Worm (Caenorhabditis elegans) whole organism, L1 larva: ENCODE measurements around the gene F54D5.2.

Experiments
- C16A3.4 ChIP-seq: fragments of 150-350 bp; optimal IDR thresholded peaks from 2 replicates; lab custom pipeline; 2014; ENCODE audit warnings: missing biosample characterization, missing genetic modification characterization
- F16B12.6 ChIP-seq: fragments of 150-350 bp; optimal IDR thresholded peaks from 2 replicates; lab custom pipeline; 2014; ENCODE audit warnings: missing biosample characterization, missing genetic modification characterization
- alr-1 ChIP-seq: fragments of 200-800 bp; sonication (Bioruptor generic); optimal IDR thresholded peaks from 2 replicates; lab custom pipeline; 2018; ENCODE audit warnings: borderline replicate concordance, mild to moderate bottlenecking, missing genetic modification characterization, missing compliant biosample characterization
- aly-2 ChIP-seq: fragments of 150-350 bp; optimal IDR thresholded peaks from 2 replicates; lab custom pipeline; 2014; ENCODE audit warnings: missing biosample characterization, missing genetic modification characterization
- blmp-1 ChIP-seq: fragments of 150-350 bp; optimal IDR thresholded peaks from 2 replicates; lab custom pipeline; 2014; ENCODE audit warnings: missing biosample characterization, missing genetic modification characterization
- ceh-63 ChIP-seq: fragments of 200-800 bp; sonication (Bioruptor generic); optimal IDR thresholded peaks from 2 replicates; lab custom pipeline; 2018; ENCODE audit warnings: mild to moderate bottlenecking, missing genetic modification characterization, missing compliant biosample characterization
- ceh-82 ChIP-seq, 3 experiments: fragments of 150-350 bp in 1 of 3; sonication (generic microtip) in 2 of 3; optimal IDR thresholded peaks; 2 replicates each; lab custom pipeline; 2014 to 2017; ENCODE audit warnings: missing biosample characterization in 3 of 3, missing genetic modification characterization in 3 of 3
- ces-1 ChIP-seq: fragments of 150-350 bp; optimal IDR thresholded peaks from 2 replicates; lab custom pipeline; 2014; ENCODE audit warnings: missing biosample characterization, missing genetic modification reagents, missing genetic modification characterization
- dpl-1 ChIP-seq, 3 experiments: fragments of 150-350 bp in 2 of 3; sonication (generic microtip) in 1 of 3; optimal IDR thresholded peaks; 2 replicates each; lab custom pipeline; 2014 to 2017; ENCODE audit warnings: missing biosample characterization in 3 of 3, missing genetic modification characterization in 3 of 3, missing genetic modification reagents in 3 of 3
- dsc-1 ChIP-seq: sonication (generic microtip); optimal IDR thresholded peaks from 2 replicates; lab custom pipeline; 2016; ENCODE audit warnings: mild to moderate bottlenecking, missing genetic modification characterization, missing compliant biosample characterization
- efl-1 ChIP-seq, 4 experiments: fragments of 150-350 bp; optimal IDR thresholded peaks in 3 of 4; peaks in 1 of 4; 1 replicate in 1 of 4; 2 replicates in 3 of 4; lab custom pipeline; 2014; ENCODE audit warnings: missing biosample characterization in 2 of 4, missing genetic modification characterization in 2 of 4, missing genetic modification reagents in 2 of 4
- elt-2 ChIP-seq: sonication (generic microtip); optimal IDR thresholded peaks from 2 replicates; lab custom pipeline; 2016; ENCODE audit warnings: missing genetic modification characterization, mild to moderate bottlenecking, inconsistent platforms, missing compliant biosample characterization, missing genetic modification reagents
- elt-3 ChIP-seq, 6 experiments: fragments of 150-350 bp in 1 of 6; sonication (generic microtip); optimal IDR thresholded peaks; 2 replicates each; lab custom pipeline; 2017 to 2018; ENCODE audit warnings: missing biosample characterization in 6 of 6, missing genetic modification characterization in 6 of 6, inconsistent platforms in 1 of 6
- fkh-8 ChIP-seq: sonication (generic microtip); optimal IDR thresholded peaks from 2 replicates; lab custom pipeline; 2016; ENCODE audit warnings: mild to moderate bottlenecking, missing genetic modification characterization, missing compliant biosample characterization
- grh-1 ChIP-seq: fragments of 200-800 bp; sonication (Bioruptor generic); IDR thresholded peaks from 2 replicates; pipeline ENCODE4 v1.3.6; 2022; ENCODE audit warnings: missing genetic modification reagents, missing genetic modification characterization, missing compliant biosample characterization
- hlh-17 ChIP-seq: fragments of 200-800 bp; sonication (Bioruptor generic); optimal IDR thresholded peaks from 2 replicates; lab custom pipeline; 2018; ENCODE audit warnings: missing genetic modification characterization, mild to moderate bottlenecking, missing compliant biosample characterization, moderate library complexity, borderline replicate concordance
- hlh-4 ChIP-seq: sonication (generic microtip); optimal IDR thresholded peaks from 2 replicates; lab custom pipeline; 2016; ENCODE audit warnings: mild to moderate bottlenecking, missing genetic modification characterization, missing compliant biosample characterization
- hpl-2 ChIP-seq: fragments of 150-350 bp; optimal IDR thresholded peaks from 2 replicates; lab custom pipeline; 2014; ENCODE audit warnings: missing biosample characterization, missing genetic modification reagents, missing genetic modification characterization
- irx-1 ChIP-seq: sonication (generic microtip); optimal IDR thresholded peaks from 2 replicates; lab custom pipeline; 2016; ENCODE audit warnings: missing genetic modification characterization, missing compliant biosample characterization
- lin-14 ChIP-seq: fragments of 200-800 bp; sonication (Bioruptor generic); optimal IDR thresholded peaks from 2 replicates; lab custom pipeline; 2018; ENCODE audit warnings: mild to moderate bottlenecking, missing genetic modification characterization, moderate library complexity, missing compliant biosample characterization
- lin-35 ChIP-seq, 2 experiments: fragments of 150-350 bp; optimal IDR thresholded peaks; 2 replicates each; lab custom pipeline; 2014; ENCODE audit warnings: missing biosample characterization in 2 of 2, missing genetic modification characterization in 2 of 2, missing genetic modification reagents in 2 of 2
- lsy-2 ChIP-seq, 2 experiments: fragments of 150-350 bp; optimal IDR thresholded peaks; 2 replicates each; lab custom pipeline; 2014; ENCODE audit warnings: missing biosample characterization in 2 of 2, missing genetic modification characterization in 2 of 2
- mab-9 ChIP-seq: fragments of 200-800 bp; sonication (Bioruptor generic); IDR thresholded peaks from 2 replicates; pipeline ENCODE4 v1.3.6; 2022; ENCODE audit warnings: missing genetic modification reagents, missing genetic modification characterization, missing compliant biosample characterization
- mdl-1 ChIP-seq, 2 experiments: fragments of 150-350 bp; optimal IDR thresholded peaks; 2 replicates each; lab custom pipeline; 2014 to 2017; ENCODE audit warnings: missing biosample characterization in 2 of 2, missing genetic modification characterization in 2 of 2, inconsistent platforms in 1 of 2
- mef-2 ChIP-seq: fragments of 150-350 bp; optimal IDR thresholded peaks from 2 replicates; lab custom pipeline; 2014; ENCODE audit warnings: missing biosample characterization, missing genetic modification characterization
- nhr-12 ChIP-seq: sonication (generic microtip); optimal IDR thresholded peaks from 2 replicates; lab custom pipeline; 2017; ENCODE audit warnings: missing biosample characterization, missing genetic modification characterization
- nhr-20 ChIP-seq: sonication (generic microtip); optimal IDR thresholded peaks from 2 replicates; lab custom pipeline; 2016; ENCODE audit warnings: mild to moderate bottlenecking, missing genetic modification characterization, missing compliant biosample characterization
- nhr-237 ChIP-seq: fragments of 150-350 bp; optimal IDR thresholded peaks from 2 replicates; lab custom pipeline; 2014; ENCODE audit warnings: missing biosample characterization, missing genetic modification characterization
- nhr-71 ChIP-seq: sonication (generic microtip); optimal IDR thresholded peaks from 2 replicates; lab custom pipeline; 2016; ENCODE audit warnings: mild to moderate bottlenecking, missing genetic modification characterization, moderate library complexity, missing compliant biosample characterization
- nhr-84 ChIP-seq: sonication (generic microtip); optimal IDR thresholded peaks from 2 replicates; lab custom pipeline; 2017; ENCODE audit warnings: missing biosample characterization, missing genetic modification characterization
- nhr-85 ChIP-seq: sonication (generic microtip); peaks from one replicate; lab custom pipeline; 2016; ENCODE audit warnings: missing genetic modification characterization, inconsistent platforms, missing compliant biosample characterization
- pqm-1 ChIP-seq: sonication (generic microtip); optimal IDR thresholded peaks from 3 replicates; lab custom pipeline; 2017; ENCODE audit warnings: missing biosample characterization, missing genetic modification characterization
- skn-1 ChIP-seq: fragments of 150-350 bp; optimal IDR thresholded peaks from 2 replicates; lab custom pipeline; 2014; ENCODE audit warnings: missing biosample characterization, missing genetic modification characterization
- snu-23 ChIP-seq: sonication (generic microtip); optimal IDR thresholded peaks from 2 replicates; lab custom pipeline; 2016; ENCODE audit warnings: missing genetic modification characterization, missing compliant biosample characterization
- sox-4 ChIP-seq: sonication (generic microtip); optimal IDR thresholded peaks from 2 replicates; lab custom pipeline; 2016; ENCODE audit warnings: missing genetic modification characterization, missing compliant biosample characterization
- unc-130 ChIP-seq: fragments of 150-350 bp; optimal IDR thresholded peaks from 2 replicates; lab custom pipeline; 2017; ENCODE audit warnings: missing biosample characterization, missing genetic modification characterization, inconsistent platforms
- xbp-1 ChIP-seq: sonication (generic microtip); optimal IDR thresholded peaks from 2 replicates; lab custom pipeline; 2016; ENCODE audit warnings: missing genetic modification characterization, missing compliant biosample characterization
- ztf-11 ChIP-seq, 2 experiments: sonication (generic microtip); optimal IDR thresholded peaks; 2 replicates each; lab custom pipeline; 2016 to 2017; ENCODE audit warnings: missing genetic modification characterization in 2 of 2, missing biosample characterization in 1 of 2, missing compliant biosample characterization in 1 of 2
- ztf-4 ChIP-seq: fragments of 150-350 bp; optimal IDR thresholded peaks from 2 replicates; lab custom pipeline; 2014; ENCODE audit warnings: missing biosample characterization, missing genetic modification characterization

F54D5.2 gene

DNA sequence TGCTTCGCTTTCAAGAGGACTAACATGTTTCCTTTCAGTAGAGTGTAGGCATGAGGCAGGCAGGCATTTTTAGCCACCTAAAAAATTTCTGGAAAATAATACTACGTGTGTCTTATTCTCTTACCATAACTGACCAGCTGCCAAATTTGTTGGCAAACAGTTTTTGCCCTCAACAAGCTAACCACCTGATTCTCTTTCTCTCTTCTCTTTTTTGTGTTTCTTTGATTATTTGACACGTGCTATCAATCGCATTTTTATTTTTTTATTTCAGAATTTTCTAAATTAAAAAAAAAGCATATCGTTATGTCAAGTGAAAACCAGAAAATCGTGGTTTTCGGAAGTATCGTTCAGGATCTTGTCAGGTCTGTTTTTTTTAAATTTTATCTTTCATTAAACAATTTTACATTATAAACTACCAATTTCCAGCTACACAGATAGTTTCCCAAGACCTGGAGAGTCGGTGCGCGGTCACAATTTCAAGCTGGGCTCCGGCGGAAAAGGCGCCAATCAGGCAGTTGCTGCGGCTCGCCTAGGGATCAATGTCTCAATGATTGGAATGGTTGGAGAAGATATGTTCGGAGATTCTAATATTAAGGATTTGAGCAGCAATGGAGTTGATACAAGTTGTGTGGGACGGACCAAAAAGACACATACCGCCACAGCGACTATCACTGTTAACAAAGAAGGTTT lies 39.2 kb downstream of the F54D5.2 start, which contains the start of gene F07A11.5:
Gene F07A11.5 (plus strand): TSS at position 267 of the 690 bp plus-strand sequence.
- TF ChIP-seq sox-4 (tag; lab: Kevin White, UChicago) (no peak), hlh-17 (GFP tag; lab: Kevin White, UChicago) (no peak), ztf-11 (tag; optimal IDR thresholded peaks at IDR 0.05; lab: Kevin White, UChicago) (no peak), pqm-1 (tag; lab: Kevin White, UChicago) (no peak), efl-1 (optimal IDR thresholded peaks at IDR 0.05; lab: Kevin White, UChicago) (no peak), efl-1 (GFP tag; optimal IDR thresholded peaks at IDR 0.05 in 1 of 2; lab: Kevin White, UChicago) (peak in 1 of 2 experiments; percentile 52)

DNA sequence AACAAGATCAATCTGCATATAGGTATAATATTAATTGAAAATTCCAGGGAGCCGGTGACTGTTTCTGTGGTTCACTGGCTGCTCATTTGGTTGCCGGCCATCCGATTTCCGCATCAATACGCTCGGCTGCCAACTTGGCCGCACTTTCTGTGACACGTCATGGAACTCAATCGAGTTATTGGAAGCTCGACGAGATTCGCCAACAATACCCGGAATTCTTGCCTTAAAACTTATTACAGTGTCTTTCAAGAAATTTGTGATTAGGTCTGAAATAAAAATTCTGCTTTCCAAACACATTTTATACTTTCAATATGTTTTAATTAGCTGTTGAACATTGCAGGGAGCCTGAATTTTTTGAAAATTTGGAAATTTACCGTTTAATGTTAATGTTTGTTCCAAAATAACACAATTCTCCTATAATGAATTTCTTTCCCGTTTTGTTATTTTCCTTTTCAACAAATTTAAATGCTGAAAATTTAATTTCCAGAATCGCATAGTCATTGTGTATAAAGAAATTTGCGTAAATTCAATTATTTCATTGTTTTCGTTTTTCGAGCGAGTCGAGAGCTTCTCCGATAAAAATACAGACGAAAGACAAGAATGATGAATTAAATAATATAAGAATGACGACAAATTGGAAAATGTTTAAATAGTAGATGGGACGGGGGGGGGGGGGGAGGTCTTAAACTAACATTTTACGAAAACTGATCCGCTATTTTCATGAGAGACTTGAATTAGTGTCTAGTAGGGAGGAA lies 41.3 kb downstream of the F54D5.2 start:
- TF ChIP-seq efl-1 (optimal IDR thresholded peaks at IDR 0.05; lab: Kevin White, UChicago), result no peak
- no peak for TF ChIP-seq efl-1 (GFP tag; optimal IDR thresholded peaks at IDR 0.05 in 1 of 2; lab: Kevin White, UChicago)
- TF ChIP-seq aly-2 (tag; lab: Kevin White, UChicago), result peak; percentile 61
- TF ChIP-seq fkh-8 (tag; lab: Kevin White, UChicago), result peak; percentile 36

DNA sequence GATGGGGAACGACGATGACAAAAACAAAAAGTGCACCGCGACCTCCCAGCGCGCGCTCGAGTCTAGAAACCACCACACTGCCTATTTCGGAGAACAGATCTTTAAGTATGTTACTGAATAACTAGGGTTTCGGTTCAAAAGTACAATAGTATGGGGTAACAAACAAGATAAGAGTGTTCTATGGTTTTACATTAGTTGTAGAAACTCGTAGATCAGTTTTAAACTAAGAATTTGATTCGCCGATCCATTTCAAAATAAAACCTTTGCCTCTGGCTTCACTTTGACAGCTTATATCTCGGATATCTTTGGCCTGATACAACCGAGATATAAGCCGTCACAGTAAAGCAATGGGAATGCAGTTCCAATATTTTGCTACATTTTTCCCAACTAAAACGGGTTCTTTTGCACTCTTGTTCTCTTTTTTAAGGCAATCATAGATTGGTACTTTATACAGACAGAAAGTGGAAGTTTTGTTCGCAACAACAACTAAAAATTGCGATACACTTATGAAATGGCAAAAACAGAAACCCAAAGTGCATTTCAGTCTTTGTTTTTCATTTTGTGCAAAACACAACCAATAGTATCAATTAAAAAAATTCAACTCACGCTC lies 43.5 kb downstream of the F54D5.2 start:
- TF ChIP-seq efl-1 (optimal IDR thresholded peaks at IDR 0.05; lab: Kevin White, UChicago) (no peak), efl-1 (GFP tag; optimal IDR thresholded peaks at IDR 0.05 in 1 of 2; lab: Kevin White, UChicago) (peak in 1 of 2 experiments; percentile 58), ces-1 (GFP tag; lab: Kevin White, UChicago) (no peak)

DNA sequence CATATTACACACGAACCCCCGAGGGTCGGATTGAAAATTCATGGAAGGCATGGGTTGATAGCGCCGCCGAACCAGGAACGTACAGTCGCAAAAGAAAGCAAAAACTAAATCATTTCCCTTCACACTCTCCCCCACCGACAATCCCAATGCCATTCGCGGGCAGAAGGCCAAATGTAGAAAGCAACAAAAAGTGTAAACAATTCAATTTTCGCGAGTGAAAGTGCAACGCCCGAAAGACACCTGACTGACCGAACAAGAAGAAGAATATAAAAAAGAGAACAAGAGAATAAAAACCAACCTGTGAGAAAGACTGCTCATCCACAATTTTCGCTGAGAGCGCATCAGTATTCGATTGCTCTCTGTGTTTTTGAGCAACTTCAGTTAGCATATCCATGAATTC lies 44.7 kb downstream of the F54D5.2 start:
- TF ChIP-seq nhr-85 (tag; lab: Kevin White, UChicago) (peak; percentile 75), aly-2 (tag; lab: Kevin White, UChicago) (no peak), nhr-71 (tag; lab: Kevin White, UChicago) (peak; percentile 18), irx-1 (tag; lab: Kevin White, UChicago) (no peak), alr-1 (tag; lab: Kevin White, UChicago) (no peak), C16A3.4 (tag; lab: Kevin White, UChicago) (peak; percentile 22), xbp-1 (tag; lab: Kevin White, UChicago) (no peak), snu-23 (GFP tag; lab: Kevin White, UChicago) (peak; percentile 1), nhr-237 (tag; lab: Kevin White, UChicago) (no peak), nhr-20 (peak; percentile 27), skn-1 (tag; lab: Kevin White, UChicago) (no peak), lin-14 (GFP tag; lab: Kevin White, UChicago) (peak; percentile 85), blmp-1 (tag; lab: Kevin White, UChicago) (peak; percentile 100), dpl-1 (GFP tag; optimal IDR thresholded peaks at IDR 0.05; lab: Kevin White, UChicago) (peak in 1 of 3 experiments; percentile 12), lin-35 (GFP tag; optimal IDR thresholded peaks at IDR 0.05; lab: Kevin White, UChicago) (peak in 1 of 2 experiments; percentile 14), elt-3 (tag; optimal IDR thresholded peaks at IDR 0.05; lab: Kevin White, UChicago) (peak in 1 of 6 experiments; percentile 55), mdl-1 (tag; optimal IDR thresholded peaks at IDR 0.05; lab: Kevin White, UChicago) (peak in 1 of 2 experiments; percentile 26), sox-4 (tag; lab: Kevin White, UChicago) (no peak), lsy-2 (tag; optimal IDR thresholded peaks at IDR 0.05; lab: Kevin White, UChicago) (peak; percentile 5 to 24), nhr-12 (tag; lab: Kevin White, UChicago) (no peak)

DNA sequence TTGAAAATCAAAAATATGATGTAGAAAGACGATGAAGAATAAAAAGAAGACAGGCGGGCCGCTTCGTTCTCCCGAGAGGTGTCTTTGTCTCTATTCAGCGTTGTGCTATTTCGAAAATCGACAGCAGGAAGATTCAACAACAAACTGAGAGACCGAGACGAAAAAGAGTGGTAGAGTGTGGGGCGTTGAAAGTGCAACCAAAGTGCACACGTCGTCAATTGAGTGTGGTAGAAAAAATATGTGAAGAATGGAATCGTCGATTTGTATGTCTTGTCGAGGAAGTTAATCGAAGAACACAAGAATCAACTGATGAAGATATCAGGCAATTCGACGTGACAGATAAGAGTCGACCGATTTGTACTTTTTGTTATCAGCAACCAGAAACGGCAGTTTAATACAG lies 46.2 kb downstream of the F54D5.2 start:
- TF ChIP-seq dsc-1 (tag; lab: Kevin White, UChicago), result no peak
- TF ChIP-seq elt-2 (tag; lab: Kevin White, UChicago), result peak; percentile 77
- no peak for TF ChIP-seq nhr-84 (tag; lab: Kevin White, UChicago)
- TF ChIP-seq hlh-4, result no peak
- no peak for TF ChIP-seq F16B12.6
- TF ChIP-seq ceh-63 (GFP tag; lab: Kevin White, UChicago), result no peak
- TF ChIP-seq hpl-2, result no peak
- TF ChIP-seq grh-1 (GFP tag; lab: Robert Waterston, UW), result no peak
- no peak for TF ChIP-seq mab-9 (GFP tag; lab: Robert Waterston, UW)
- peak; percentile 56 for TF ChIP-seq snu-23 (GFP tag; lab: Kevin White, UChicago)
- TF ChIP-seq mef-2 (tag; lab: Kevin White, UChicago), result no peak
- peak in 1 of 3 experiments; percentile 32 for TF ChIP-seq ceh-82 (tag; optimal IDR thresholded peaks at IDR 0.05; lab: Kevin White, UChicago)
- peak; percentile 50 for TF ChIP-seq unc-130 (tag; lab: Kevin White, UChicago)
- TF ChIP-seq nhr-71 (tag; lab: Kevin White, UChicago), result peak; percentile 64
- no peak for TF ChIP-seq ztf-4 (tag; lab: Kevin White, UChicago)
- no peak for TF ChIP-seq irx-1 (tag; lab: Kevin White, UChicago)
